Worm (Caenorhabditis elegans): Measurements from ENCODE around the gene C50D2.2.
"Not testable (repeated sequence)": the region's sequence is repeated elsewhere in the genome, so short reads cannot be mapped to it uniquely, and the experiment has no call there.

DNA sequence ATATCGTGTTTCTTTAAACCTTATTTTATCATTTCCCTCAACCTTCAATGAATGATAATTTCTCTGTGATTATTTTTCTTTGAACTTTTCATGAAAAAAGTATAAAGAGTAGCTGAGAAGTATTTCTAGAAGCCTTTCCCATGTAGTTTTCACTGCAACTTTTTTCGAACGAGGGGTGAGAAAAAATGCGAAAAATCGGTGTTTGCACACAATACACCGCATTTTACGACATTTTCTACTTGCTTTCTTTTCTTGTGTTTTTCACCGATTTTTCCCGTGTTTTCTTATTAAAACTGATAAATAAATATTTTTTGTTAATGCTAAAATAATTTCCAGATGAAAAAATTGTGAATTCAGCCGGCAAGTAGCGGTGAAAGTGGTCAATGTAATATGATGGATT, 10.1 kb upstream of the C50D2.2 start, which contains the start of gene C50D2.10:
- TF ChIP-seq fkh-10 (GFP tag; optimal IDR thresholded peaks at IDR 0.05); nhr-12 (tag; optimal IDR thresholded peaks at IDR 0.05); ztf-11 (tag; optimal IDR thresholded peaks at IDR 0.05); snpc-4 (tag; optimal IDR thresholded peaks at IDR 0.05); ZK546.5 (tag; optimal IDR thresholded peaks at IDR 0.05); elt-1 (tag; optimal IDR thresholded peaks at IDR 0.05); nhr-77 (tag; optimal IDR thresholded peaks at IDR 0.05); lin-39 (tag; optimal IDR thresholded peaks at IDR 0.05); elt-3 (tag; optimal IDR thresholded peaks at IDR 0.05); mdl-1 (tag; optimal IDR thresholded peaks at IDR 0.05); ztf-4 (tag; optimal IDR thresholded peaks at IDR 0.05); ceh-16 (tag; optimal IDR thresholded peaks at IDR 0.05); nfya-1 (tag; optimal IDR thresholded peaks at IDR 0.05; ENCODE audit: insufficient read depth); unc-62 (GFP tag; optimal IDR thresholded peaks at IDR 0.05): not testable (repeated sequence)
